Fruit fly (Drosophila melanogaster) whole organism, embryonic: ENCODE data around the gene Ak3.

ENCODE experiments used
- Atf3 ChIP-seq: fragments of 200-800 bp; sonication (Bioruptor generic); optimal IDR thresholded peaks from 3 replicates; lab custom pipeline; 2016; ENCODE audit warnings: missing biosample characterization, missing genetic modification characterization
- BEAF-32 ChIP-seq: fragments of 200-800 bp; sonication (Bioruptor generic); optimal IDR thresholded peaks from 3 replicates; lab custom pipeline; 2017; ENCODE audit warnings: missing biosample characterization, missing genetic modification characterization, mild to moderate bottlenecking, moderate library complexity, missing genetic modification reagents
- CG1024 ChIP-seq: fragments of 200-800 bp; sonication (Bioruptor generic); IDR thresholded peaks from 2 replicates; pipeline ENCODE4 v1.3.6; 2022; ENCODE audit warnings: missing biosample characterization, missing genetic modification characterization
- CG10267 ChIP-seq: fragments of 200-800 bp; sonication (Bioruptor generic); optimal IDR thresholded peaks from 2 replicates; lab custom pipeline; 2018; ENCODE audit warnings: missing biosample characterization, mild to moderate bottlenecking, missing genetic modification characterization, moderate library complexity
- CG10565 ChIP-seq: fragments of 200-800 bp; sonication (Bioruptor generic); optimal IDR thresholded peaks from 3 replicates; lab custom pipeline; 2016; ENCODE audit warnings: missing biosample characterization, mild to moderate bottlenecking, missing genetic modification characterization
- CG11085 ChIP-seq: fragments of 200-800 bp; sonication (Bioruptor generic); IDR thresholded peaks from 2 replicates; pipeline ENCODE4 v1.3.6; 2022; ENCODE audit warnings: missing biosample characterization, missing genetic modification characterization
- CG12769 ChIP-seq: fragments of 200-800 bp; sonication (Bioruptor generic); optimal IDR thresholded peaks from 2 replicates; lab custom pipeline; 2019; ENCODE audit warnings: missing biosample characterization, mild to moderate bottlenecking, missing genetic modification characterization, moderate library complexity
- CG13287 ChIP-seq: fragments of 200-800 bp; sonication (Bioruptor generic); IDR thresholded peaks from 2 replicates; pipeline ENCODE4 v1.3.6; 2022; ENCODE audit warnings: missing biosample characterization, missing genetic modification characterization; ENCODE audit not compliant: partially characterized antibody
- CG13775 ChIP-seq: fragments of 200-800 bp; sonication (Bioruptor generic); optimal IDR thresholded peaks from 3 replicates; lab custom pipeline; 2017; ENCODE audit warnings: missing biosample characterization, mild to moderate bottlenecking, missing genetic modification characterization
- CG15514 ChIP-seq: fragments of 200-800 bp; sonication (Bioruptor generic); optimal IDR thresholded peaks from 3 replicates; lab custom pipeline; 2017; ENCODE audit warnings: missing biosample characterization, missing genetic modification characterization, mild to moderate bottlenecking, moderate library complexity, missing genetic modification reagents
- CG1603 ChIP-seq: fragments of 200-800 bp; sonication (Bioruptor generic); optimal IDR thresholded peaks from 2 replicates; lab custom pipeline; 2019; ENCODE audit warnings: missing biosample characterization, mild to moderate bottlenecking, missing genetic modification characterization, moderate library complexity
- CG17829 ChIP-seq: fragments of 200-800 bp; optimal IDR thresholded peaks from 2 replicates; lab custom pipeline; 2019; ENCODE audit warnings: missing biosample characterization, mild to moderate bottlenecking, missing genetic modification characterization, moderate library complexity
- CG2116 ChIP-seq: fragments of 200-800 bp; sonication (Bioruptor generic); optimal IDR thresholded peaks from 3 replicates; lab custom pipeline; 2018; ENCODE audit warnings: missing biosample characterization, mild to moderate bottlenecking, missing genetic modification characterization
- CG2875 ChIP-seq: fragments of 200-800 bp; sonication (Bioruptor generic); optimal IDR thresholded peaks from 2 replicates; lab custom pipeline; 2017; ENCODE audit warnings: missing biosample characterization, mild to moderate bottlenecking, missing genetic modification characterization, missing genetic modification reagents
- CG34376 ChIP-seq: fragments of 200-800 bp; sonication (Bioruptor generic); optimal IDR thresholded peaks from 2 replicates; lab custom pipeline; 2018; ENCODE audit warnings: missing biosample characterization, mild to moderate bottlenecking, missing genetic modification characterization
- CG34422 ChIP-seq: fragments of 200-800 bp; sonication (Bioruptor generic); IDR thresholded peaks from 3 replicates; pipeline ENCODE4 v1.3.6; 2022; ENCODE audit warnings: missing biosample characterization, missing genetic modification characterization
- CG4282 ChIP-seq: fragments of 200-800 bp; sonication (Bioruptor generic); optimal IDR thresholded peaks from 2 replicates; lab custom pipeline; 2016; ENCODE audit warnings: missing biosample characterization, missing genetic modification characterization
- CG4617 ChIP-seq: fragments of 200-800 bp; sonication (Bioruptor generic); optimal IDR thresholded peaks from 3 replicates; lab custom pipeline; 2016; ENCODE audit warnings: missing biosample characterization, missing genetic modification characterization, borderline replicate concordance
- CG7839 ChIP-seq: fragments of 200-800 bp; sonication (Bioruptor generic); optimal IDR thresholded peaks from 3 replicates; lab custom pipeline; 2018; ENCODE audit warnings: missing biosample characterization, mild to moderate bottlenecking, missing genetic modification characterization, moderate library complexity
- CHES-1-like ChIP-seq: fragments of 200-800 bp; sonication (Bioruptor generic); optimal IDR thresholded peaks from 2 replicates; lab custom pipeline; 2016; ENCODE audit warnings: missing biosample characterization, missing genetic modification characterization
- CoRest ChIP-seq: fragments of 200-800 bp; sonication (Bioruptor generic); optimal IDR thresholded peaks from 3 replicates; lab custom pipeline; 2018; ENCODE audit warnings: missing biosample characterization, mild to moderate bottlenecking, missing genetic modification characterization, moderate library complexity
- Dll ChIP-seq: fragments of 200-800 bp; sonication (Bioruptor generic); IDR thresholded peaks from 4 replicates; pipeline ENCODE4 v1.3.6; 2022; ENCODE audit warnings: missing biosample characterization, missing genetic modification characterization; ENCODE audit not compliant: partially characterized antibody
- Dp ChIP-seq: fragments of 200-800 bp; sonication (Bioruptor generic); optimal IDR thresholded peaks from 2 replicates; lab custom pipeline; 2018; ENCODE audit warnings: missing biosample characterization, mild to moderate bottlenecking, missing genetic modification characterization, moderate library complexity
- E2f2 ChIP-seq: fragments of 200-800 bp; sonication (Bioruptor generic); IDR thresholded peaks from 2 replicates; pipeline ENCODE4 v1.3.6; 2022; ENCODE audit warnings: missing biosample characterization, missing genetic modification characterization
- Fer1 ChIP-seq: fragments of 200-800 bp; sonication (Bioruptor generic); optimal IDR thresholded peaks from 2 replicates; lab custom pipeline; 2017; ENCODE audit warnings: missing biosample characterization, mild to moderate bottlenecking, missing genetic modification characterization
- Lhr ChIP-seq: fragments of 200-800 bp; sonication (Bioruptor generic); optimal IDR thresholded peaks from 3 replicates; lab custom pipeline; 2017; ENCODE audit warnings: mild to moderate bottlenecking, missing biosample characterization, missing genetic modification reagents, missing genetic modification characterization
- MESR4 ChIP-seq: fragments of 200-800 bp; sonication (Bioruptor generic); optimal IDR thresholded peaks from 2 replicates; lab custom pipeline; 2018; ENCODE audit warnings: missing biosample characterization, mild to moderate bottlenecking, missing genetic modification characterization, moderate library complexity
- Mes4 ChIP-seq: fragments of 200-800 bp; sonication (Bioruptor generic); optimal IDR thresholded peaks from 2 replicates; lab custom pipeline; 2016; ENCODE audit warnings: missing biosample characterization, missing genetic modification characterization
- Myb ChIP-seq: fragments of 200-800 bp; sonication (Bioruptor generic); optimal IDR thresholded peaks from 2 replicates; lab custom pipeline; 2016; ENCODE audit warnings: missing biosample characterization, missing genetic modification characterization
- NC2β ChIP-seq: fragments of 200-800 bp; sonication (Bioruptor generic); optimal IDR thresholded peaks from 2 replicates; lab custom pipeline; 2016; ENCODE audit warnings: missing biosample characterization, missing genetic modification characterization
- Scr ChIP-seq: fragments of 200-800 bp; sonication (Bioruptor generic); IDR thresholded peaks from 2 replicates; pipeline ENCODE4 v1.3.6; 2022; ENCODE audit warnings: missing biosample characterization, missing genetic modification characterization; ENCODE audit not compliant: partially characterized antibody
- Sin3A ChIP-seq: fragments of >200 bp; optimal IDR thresholded peaks from 2 replicates; lab custom pipeline; 2018
- Sry-δ ChIP-seq: fragments of 200-800 bp; sonication (Bioruptor generic); optimal IDR thresholded peaks from 2 replicates; lab custom pipeline; 2016; ENCODE audit warnings: missing biosample characterization, missing genetic modification characterization
- chn ChIP-seq: fragments of 200-800 bp; sonication (Bioruptor generic); optimal IDR thresholded peaks from 2 replicates; lab custom pipeline; 2016; ENCODE audit warnings: missing biosample characterization, missing genetic modification characterization
- dan ChIP-seq: fragments of 200-800 bp; sonication (Bioruptor generic); IDR thresholded peaks from 2 replicates; pipeline ENCODE4 v1.3.6; 2022; ENCODE audit warnings: missing biosample characterization, missing genetic modification characterization
- gcm ChIP-seq: fragments of 200-800 bp; sonication (Bioruptor generic); optimal IDR thresholded peaks from 2 replicates; lab custom pipeline; 2019; ENCODE audit warnings: missing biosample characterization, mild to moderate bottlenecking, missing genetic modification characterization, moderate library complexity
- grn ChIP-seq: fragments of 200-800 bp; sonication (Bioruptor generic); optimal IDR thresholded peaks from 3 replicates; lab custom pipeline; 2017; ENCODE audit warnings: missing biosample characterization, missing genetic modification characterization
- her ChIP-seq: fragments of 200-800 bp; sonication (Bioruptor generic); optimal IDR thresholded peaks from 2 replicates; lab custom pipeline; 2016; ENCODE audit warnings: missing biosample characterization, missing genetic modification characterization
- knrl ChIP-seq: fragments of 200-800 bp; sonication (Bioruptor generic); IDR thresholded peaks from 3 replicates; pipeline ENCODE4 v1.3.6; 2022; ENCODE audit warnings: missing biosample characterization, missing genetic modification characterization; ENCODE audit not compliant: partially characterized antibody
- nmo ChIP-seq: fragments of 200-800 bp; sonication (Bioruptor generic); optimal IDR thresholded peaks from 2 replicates; lab custom pipeline; 2018; ENCODE audit warnings: missing biosample characterization, mild to moderate bottlenecking, missing genetic modification characterization, moderate library complexity
- p53 ChIP-seq: fragments of 200-800 bp; sonication (Bioruptor generic); optimal IDR thresholded peaks from 2 replicates; lab custom pipeline; 2016; ENCODE audit warnings: missing biosample characterization, missing genetic modification characterization
- pita ChIP-seq: fragments of 200-800 bp; sonication (Bioruptor generic); optimal IDR thresholded peaks from 2 replicates; lab custom pipeline; 2017; ENCODE audit warnings: missing biosample characterization, mild to moderate bottlenecking, missing genetic modification characterization
- pzg ChIP-seq: fragments of 200-800 bp; sonication (Bioruptor generic); optimal IDR thresholded peaks from 3 replicates; lab custom pipeline; 2018; ENCODE audit warnings: missing biosample characterization, mild to moderate bottlenecking, missing genetic modification characterization, moderate library complexity
- schlank ChIP-seq: fragments of 200-800 bp; sonication (Bioruptor generic); optimal IDR thresholded peaks from 2 replicates; lab custom pipeline; 2018; ENCODE audit warnings: missing biosample characterization, mild to moderate bottlenecking, missing genetic modification characterization
- sens-2 ChIP-seq: fragments of 200-800 bp; sonication (Bioruptor generic); IDR thresholded peaks from 2 replicates; pipeline ENCODE4 v1.3.6; 2022; ENCODE audit warnings: missing biosample characterization, missing genetic modification characterization
- so ChIP-seq: fragments of 200-800 bp; sonication (Bioruptor generic); IDR thresholded peaks from 3 replicates; pipeline ENCODE4 v1.3.6; 2022; ENCODE audit warnings: missing biosample characterization, missing genetic modification characterization
- sug ChIP-seq: fragments of 200-800 bp; optimal IDR thresholded peaks from 2 replicates; lab custom pipeline; 2019; ENCODE audit warnings: missing biosample characterization, mild to moderate bottlenecking, missing genetic modification characterization, moderate library complexity
- trem ChIP-seq: fragments of 200-800 bp; optimal IDR thresholded peaks from 3 replicates; lab custom pipeline; 2019; ENCODE audit warnings: missing biosample characterization, mild to moderate bottlenecking, missing genetic modification characterization, moderate library complexity
- vnd ChIP-seq: fragments of 200-800 bp; sonication (Bioruptor generic); IDR thresholded peaks from 3 replicates; pipeline ENCODE4 v1.3.6; 2022; ENCODE audit warnings: missing biosample characterization, missing genetic modification characterization; ENCODE audit not compliant: partially characterized antibody

Ak3 gene

dm6 chr3R:10854243-10854874, 35.0 kb downstream of the Ak3 start, which contains the start of the genes CG6567 and CG4511:
CG6567 (minus strand) TSS chr3R:10854451.
CG4511 (plus strand) TSS chr3R:10854501.
- TF ChIP-seq CG17829 (tag; lab: Kevin White, UChicago) (peak; percentile 50), p53 (GFP tag; lab: Kevin White, UChicago) (no peak), Dp (GFP tag; lab: Kevin White, UChicago) (peak; percentile 26), Atf3 (GFP tag; lab: Kevin White, UChicago) (no peak), CG1603 (tag; lab: Kevin White, UChicago) (peak; percentile 55), BEAF-32 (peak; percentile 56), Myb (GFP tag; lab: Kevin White, UChicago) (no peak), knrl (GFP tag; lab: Robert Waterston, UW) (peak; percentile 35; the same call in 1 of the 3 replicates), CG2875 (no peak), MESR4 (GFP tag; lab: Kevin White, UChicago) (peak; percentile 68), sug (peak; percentile 48), Scr (peak; percentile 38), CG34376 (GFP tag; lab: Kevin White, UChicago) (peak; percentile 6), sens-2 (GFP tag; lab: Robert Waterston, UW) (no peak), Lhr (GFP tag; lab: Kevin White, UChicago) (peak; percentile 36), schlank (no peak), gcm (peak; percentile 8), CoRest (peak; percentile 11), CG2116 (peak; percentile 7), NC2β (peak; percentile 9), CHES-1-like (GFP tag; lab: Kevin White, UChicago) (peak; percentile 38), CG7839 (no peak), CG10565 (no peak), pita (no peak), Sin3A (lab: Kevin White, UChicago) (peak; percentile 76), CG4617 (GFP tag; lab: Kevin White, UChicago) (peak; percentile 72), CG10267 (tag; lab: Kevin White, UChicago) (peak; percentile 8), Dll (GFP tag; lab: Robert Waterston, UW) (0 out of 4 replicates have a peak, but pooled peaks have one; percentile 35), CG34422 (GFP tag; lab: Robert Waterston, UW) (peak; percentile 80; the same call in 1 of the 3 replicates), CG15514 (GFP tag; lab: Kevin White, UChicago) (peak; percentile 44), pzg (GFP tag; lab: Kevin White, UChicago) (peak; percentile 80), CG1024 (no peak), vnd (no peak), CG4282 (GFP tag; lab: Kevin White, UChicago) (no peak), her (GFP tag; lab: Kevin White, UChicago) (no peak), chn (GFP tag; lab: Kevin White, UChicago) (no peak), nmo (peak; percentile 36), trem (tag; lab: Kevin White, UChicago) (peak; percentile 57), CG11085 (GFP tag; lab: Robert Waterston, UW) (no peak), CG13775 (GFP tag; lab: Kevin White, UChicago) (peak; percentile 4), Sry-δ (GFP tag; lab: Kevin White, UChicago) (peak; percentile 19), so (no peak), grn (GFP tag; lab: Kevin White, UChicago) (peak; percentile 93), CG12769 (no peak), dan (GFP tag; lab: Robert Waterston, UW) (no peak), E2f2 (GFP tag; lab: Robert Waterston, UW) (peak; percentile 32), CG13287 (GFP tag; lab: Robert Waterston, UW) (peak; percentile 36; the same call in 1 of the 2 replicates), Fer1 (peak; percentile 22), Mes4 (GFP tag; lab: Kevin White, UChicago) (no peak)
